Worm (Caenorhabditis elegans) whole organism, L4 larva: ENCODE results near the gene F18E9.7.

Source experiments
- ama-1 ChIP-seq: fragments of 150-350 bp; optimal IDR thresholded peaks from 2 replicates; lab custom pipeline; 2014; ENCODE audit warnings: inconsistent platforms, mixed read lengths
- hmg-1.1 ChIP-seq: fragments of 200-800 bp; sonication (Bioruptor generic); IDR thresholded peaks from 2 replicates; pipeline ENCODE4 v1.3.6; 2022; ENCODE audit warnings: missing genetic modification reagents, missing genetic modification characterization, missing compliant biosample characterization
- nhr-237 ChIP-seq: sonication (generic microtip); optimal IDR thresholded peaks from 2 replicates; lab custom pipeline; 2017; ENCODE audit warnings: missing biosample characterization, missing genetic modification characterization

DNA sequence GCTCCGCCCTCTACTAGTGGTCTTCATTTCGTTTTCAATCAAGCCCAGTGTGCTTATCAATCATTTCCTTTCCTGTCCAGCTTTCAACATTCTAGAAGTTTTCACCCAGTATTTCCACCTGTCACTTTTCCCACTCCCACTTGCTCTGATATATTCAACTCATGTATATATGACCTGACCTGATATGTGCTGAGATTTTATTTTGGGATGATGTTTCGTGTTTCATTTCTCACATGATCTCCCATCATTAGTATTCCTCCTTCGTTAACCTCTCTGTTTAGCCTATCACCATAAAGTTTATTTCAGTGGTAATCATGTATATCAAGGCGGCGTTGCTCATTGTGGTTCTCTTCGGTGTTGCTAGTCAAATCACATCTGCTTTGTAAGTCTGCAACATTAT, 4.7 kb downstream of the F18E9.7 start, which contains the start of gene nlp-7:
- TF ChIP-seq ama-1 (no peak), nhr-237 (tag; lab: Kevin White, UChicago) (no peak), hmg-1.1 (no peak)
